Worm (Caenorhabditis elegans) whole organism, dauer: ENCODE measurements around the gene mks-1.

Experiments
- unc-62 ChIP-seq: sonication (generic microtip); optimal IDR thresholded peaks from 2 replicates; lab custom pipeline; 2017; ENCODE audit warnings: missing biosample characterization, missing genetic modification reagents, missing genetic modification characterization

The mks-1 gene

ce11 chrIII:3185980-3186379 lies at the start of gene mks-1:
Gene mks-1, plus strand, starts transcription at chrIII:3186280.
- TF ChIP-seq unc-62 (GFP tag; lab: Kevin White, UChicago): no peak

- no peak for TF ChIP-seq unc-62 (GFP tag; lab: Kevin White, UChicago)
Observed at ce11 chrIII:3136325-3137001, 49.6 kb upstream of the mks-1 start.

- no peak for TF ChIP-seq unc-62 (GFP tag; lab: Kevin White, UChicago)
Observed at ce11 chrIII:3138087-3138486, 48.0 kb upstream of the mks-1 start.

- no peak for TF ChIP-seq unc-62 (GFP tag; lab: Kevin White, UChicago)
Observed at ce11 chrIII:3139144-3139543, 46.9 kb upstream of the mks-1 start, which contains the start of gene mec-12. Gene mec-12, minus strand, starts transcription at chrIII:3139234.

- TF ChIP-seq unc-62 (GFP tag; lab: Kevin White, UChicago): no peak
Observed at ce11 chrIII:3140227-3140626, 45.9 kb upstream of the mks-1 start.

- no peak for TF ChIP-seq unc-62 (GFP tag; lab: Kevin White, UChicago)
Observed at ce11 chrIII:3142078-3142477, 44.0 kb upstream of the mks-1 start.

- no peak for TF ChIP-seq unc-62 (GFP tag; lab: Kevin White, UChicago)
Observed at ce11 chrIII:3143657-3144056, 42.4 kb upstream of the mks-1 start, which contains the start of gene C44B11.4. Gene C44B11.4, minus strand, starts transcription at chrIII:3143757.

- no peak for TF ChIP-seq unc-62 (GFP tag; lab: Kevin White, UChicago)
Observed at ce11 chrIII:3152848-3153247, 33.2 kb upstream of the mks-1 start, which contains the start of gene C44B11.6. Gene C44B11.6, plus strand, starts transcription at chrIII:3153148.

- TF ChIP-seq unc-62 (GFP tag; lab: Kevin White, UChicago): no peak
Observed at ce11 chrIII:3154968-3155367, 31.1 kb upstream of the mks-1 start, which contains the start of gene C44B11.1. Gene C44B11.1, plus strand, starts transcription at chrIII:3155268.

ce11 chrIII:3160490-3160889 lies 25.6 kb upstream of the mks-1 start:
- no peak for TF ChIP-seq unc-62 (GFP tag; lab: Kevin White, UChicago)

- TF ChIP-seq unc-62 (GFP tag; lab: Kevin White, UChicago): no peak
Observed at ce11 chrIII:3161600-3161999, 24.5 kb upstream of the mks-1 start.

ce11 chrIII:3163448-3163847 lies 22.6 kb upstream of the mks-1 start:
- TF ChIP-seq unc-62 (GFP tag; lab: Kevin White, UChicago): no peak

ce11 chrIII:3165309-3165708 lies 20.8 kb upstream of the mks-1 start, which contains the start of gene R148.5:
Gene R148.5, plus strand, starts transcription at chrIII:3165639.
- no peak for TF ChIP-seq unc-62 (GFP tag; lab: Kevin White, UChicago)

ce11 chrIII:3169279-3169678 lies 16.8 kb upstream of the mks-1 start:
- TF ChIP-seq unc-62 (GFP tag; lab: Kevin White, UChicago): no peak

ce11 chrIII:3170538-3170937 lies 15.5 kb upstream of the mks-1 start:
- TF ChIP-seq unc-62 (GFP tag; lab: Kevin White, UChicago): no peak

- TF ChIP-seq unc-62 (GFP tag; lab: Kevin White, UChicago): no peak
Observed at ce11 chrIII:3171382-3171781, 14.7 kb upstream of the mks-1 start, which contains the start of gene R148.4. Gene R148.4, plus strand, starts transcription at chrIII:3171592.

- TF ChIP-seq unc-62 (GFP tag; lab: Kevin White, UChicago): no peak
Observed at ce11 chrIII:3174985-3175384, 11.1 kb upstream of the mks-1 start, which contains the start of gene R148.3. Gene R148.3, plus strand, starts transcription at chrIII:3175331.
